Worm (Caenorhabditis elegans): ENCODE results near the gene F22F7.3.
A peak's percentile ranks its signal among the peaks of the same experiment; 100 is the strongest.

Gene F22F7.3

ce11 chrV:2146795-2147194 lies 36.3 kb downstream of the F22F7.3 start, which contains the start of gene srbc-20:
TSS of gene srbc-20 (plus strand) at chrV:2147095.
- no peak for TF ChIP-seq cnd-1 (tag; optimal IDR thresholded peaks at IDR 0.05)

- no peak for TF ChIP-seq nhr-76 (tag; optimal IDR thresholded peaks at IDR 0.05)
Observed at ce11 chrV:2149432-2149831, 39.0 kb downstream of the F22F7.3 start, which contains the start of gene C45H4.21. TSS of gene C45H4.21 (minus strand) at chrV:2149532.

ce11 chrV:2150876-2151275 lies 40.4 kb downstream of the F22F7.3 start, which contains the start of gene C45H4.13:
TSS of gene C45H4.13 (minus strand) at chrV:2150976.
- TF ChIP-seq mls-2 (tag; optimal IDR thresholded peaks at IDR 0.05) (no peak), unc-120 (tag; optimal IDR thresholded peaks at IDR 0.05; ENCODE audit: poor library complexity, severe bottlenecking) (no peak), sem-2 (GFP tag; optimal IDR thresholded peaks at IDR 0.05) (no peak), elt-1 (tag; optimal IDR thresholded peaks at IDR 0.05; ENCODE audit: borderline replicate concordance, insufficient read depth) (no peak), ham-2 (GFP tag; optimal IDR thresholded peaks at IDR 0.05) (no peak), unc-39 (tag; optimal IDR thresholded peaks at IDR 0.05) (no peak)

ce11 chrV:2151458-2151857 lies 41.0 kb downstream of the F22F7.3 start, which contains the start of gene srbc-24:
TSS of gene srbc-24 (plus strand) at chrV:2151758.
- TF ChIP-seq flh-1 (GFP tag; optimal IDR thresholded peaks at IDR 0.05) = no peak
- no peak for TF ChIP-seq lin-13 (tag; optimal IDR thresholded peaks at IDR 0.05)
- no peak for TF ChIP-seq lin-32 (GFP tag; optimal IDR thresholded peaks at IDR 0.05)
- TF ChIP-seq tbx-8 (GFP tag; optimal IDR thresholded peaks at IDR 0.05) = no peak
- TF ChIP-seq nhr-2 (tag; optimal IDR thresholded peaks at IDR 0.05) = no peak
- no peak for TF ChIP-seq blmp-1 (tag; optimal IDR thresholded peaks at IDR 0.05)
- no peak for TF ChIP-seq sptf-1 (tag; optimal IDR thresholded peaks at IDR 0.05)
- no peak for TF ChIP-seq nhr-12 (tag; optimal IDR thresholded peaks at IDR 0.05)
- TF ChIP-seq ceh-39 (tag; optimal IDR thresholded peaks at IDR 0.05) = no peak

- TF ChIP-seq ceh-83 (GFP tag; optimal IDR thresholded peaks at IDR 0.05) (no peak), sptf-1 (tag; optimal IDR thresholded peaks at IDR 0.05) (no peak), nhr-237 (tag; optimal IDR thresholded peaks at IDR 0.05) (no peak), unc-39 (tag; optimal IDR thresholded peaks at IDR 0.05) (no peak), drap-1 (GFP tag; optimal IDR thresholded peaks at IDR 0.05) (no peak), flh-1 (GFP tag; optimal IDR thresholded peaks at IDR 0.05) (no peak), nhr-12 (tag; optimal IDR thresholded peaks at IDR 0.05) (no peak), unc-120 (tag; optimal IDR thresholded peaks at IDR 0.05; ENCODE audit: poor library complexity, severe bottlenecking) (no peak), snpc-4 (tag; optimal IDR thresholded peaks at IDR 0.05) (no peak), ces-1 (GFP tag; optimal IDR thresholded peaks at IDR 0.05) (no peak), lin-13 (tag; optimal IDR thresholded peaks at IDR 0.05) (no peak), cnd-1 (tag; optimal IDR thresholded peaks at IDR 0.05) (no peak), bed-3 (GFP tag; optimal IDR thresholded peaks at IDR 0.05) (no peak), nhr-2 (tag; optimal IDR thresholded peaks at IDR 0.05) (no peak), elt-1 (tag; optimal IDR thresholded peaks at IDR 0.05; ENCODE audit: borderline replicate concordance, insufficient read depth) (no peak), ceh-43 (GFP tag; optimal IDR thresholded peaks at IDR 0.05) (no peak), ham-2 (GFP tag; optimal IDR thresholded peaks at IDR 0.05) (no peak), zip-8 (tag; optimal IDR thresholded peaks at IDR 0.05) (no peak), nhr-28 (tag; optimal IDR thresholded peaks at IDR 0.05) (no peak), hlh-1 (tag; optimal IDR thresholded peaks at IDR 0.05) (no peak)
Observed at ce11 chrV:2153274-2153673, 42.8 kb downstream of the F22F7.3 start, which contains the start of gene srbc-23. TSS of gene srbc-23 (plus strand) at chrV:2153574.

ce11 chrV:2155232-2155631 lies 44.8 kb downstream of the F22F7.3 start, which contains the start of gene srbc-21:
TSS of gene srbc-21 (plus strand) at chrV:2155532.
- TF ChIP-seq lin-32 (GFP tag; optimal IDR thresholded peaks at IDR 0.05) = no peak
- TF ChIP-seq zip-8 (tag; optimal IDR thresholded peaks at IDR 0.05) = peak; percentile 5
- TF ChIP-seq snpc-4 (tag; optimal IDR thresholded peaks at IDR 0.05) = no peak
- no peak for TF ChIP-seq pha-4 (tag; optimal IDR thresholded peaks at IDR 0.05)

ce11 chrV:2156830-2157229 lies 46.4 kb downstream of the F22F7.3 start, which contains the start of gene srbc-22:
TSS of gene srbc-22 (plus strand) at chrV:2157130.
- TF ChIP-seq lin-32 (GFP tag; optimal IDR thresholded peaks at IDR 0.05) (no peak), pha-4 (tag; optimal IDR thresholded peaks at IDR 0.05) (no peak), zip-8 (tag; optimal IDR thresholded peaks at IDR 0.05) (peak; percentile 23)
